Fruit fly (Drosophila melanogaster) whole organism, embryonic: ENCODE results near the gene lectin-33A.

ENCODE experiments used
- CG14014 ChIP-seq: fragments of 200-800 bp; sonication (Bioruptor generic); IDR thresholded peaks from 2 replicates; pipeline ENCODE4 v1.3.6; 2022; ENCODE audit warnings: missing biosample characterization, missing genetic modification characterization
- CG16863 ChIP-seq: fragments of 200-800 bp; sonication (Bioruptor generic); optimal IDR thresholded peaks from 3 replicates; lab custom pipeline; 2016; ENCODE audit warnings: missing biosample characterization, missing genetic modification characterization
- CG5180 ChIP-seq: fragments of 200-800 bp; sonication (Bioruptor generic); optimal IDR thresholded peaks from 3 replicates; lab custom pipeline; 2017; ENCODE audit warnings: missing biosample characterization, missing genetic modification characterization, mild to moderate bottlenecking, moderate library complexity, missing genetic modification reagents
- Dfd ChIP-seq, 2 experiments: fragments of >200 bp; optimal IDR thresholded peaks; 2 replicates each; lab custom pipeline; 2017; ENCODE audit warnings: missing biosample characterization in 2 of 2, missing genetic modification characterization in 2 of 2
- Neu2 ChIP-seq: fragments of 200-800 bp; sonication (Bioruptor generic); optimal IDR thresholded peaks from 3 replicates; lab custom pipeline; 2016; ENCODE audit warnings: missing biosample characterization, missing genetic modification characterization, borderline replicate concordance
- oc ChIP-seq: fragments of 200-800 bp; sonication (Bioruptor generic); optimal IDR thresholded peaks from 2 replicates; lab custom pipeline; 2018; ENCODE audit warnings: missing biosample characterization, mild to moderate bottlenecking, missing genetic modification characterization, moderate library complexity

DNA sequence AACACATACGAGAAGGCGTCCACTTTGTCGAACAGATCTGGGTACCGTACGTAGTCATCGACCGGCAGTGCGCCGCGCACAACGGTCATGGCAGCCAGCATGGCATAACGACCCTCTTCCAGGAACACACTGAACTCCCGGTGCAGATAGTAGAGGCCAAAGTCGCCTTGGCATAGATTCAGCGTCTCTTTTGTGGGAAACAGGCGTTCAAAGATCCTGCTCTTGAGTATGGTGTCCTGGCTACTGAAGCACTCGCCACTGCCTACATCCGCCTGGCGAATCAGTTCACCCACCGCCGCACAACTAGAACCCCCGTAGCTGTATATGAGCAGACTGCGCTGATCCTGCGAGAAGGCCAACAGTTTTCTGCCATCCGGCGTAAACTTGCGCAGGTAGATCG, 27.2 kb upstream of the lectin-33A start:
- TF ChIP-seq Dfd (GFP tag; optimal IDR thresholded peaks at IDR 0.05; lab: Kevin White, UChicago) = no peak
- no peak for TF ChIP-seq Neu2
- TF ChIP-seq CG5180 (GFP tag; lab: Kevin White, UChicago) = no peak
- TF ChIP-seq CG16863 (GFP tag; lab: Kevin White, UChicago) = no peak
- TF ChIP-seq oc (tag; lab: Kevin White, UChicago) = no peak
- no peak for TF ChIP-seq CG14014 (GFP tag; lab: Robert Waterston, UW)
